Fruit fly (Drosophila melanogaster): ENCODE measurements around the gene CG13404.
A peak's percentile ranks its signal among the peaks of the same experiment; 100 is the strongest.
"Not testable (repeated sequence)": the region's sequence is repeated elsewhere in the genome, so short reads cannot be mapped to it uniquely, and the experiment has no call there.

CG13404 gene

dm6 chrX:14266075-14266474, at the start of gene CG13404, which contains the start of gene na:
Gene CG13404, minus strand, starts transcription at chrX:14266250.
Gene na, plus strand, starts transcription at chrX:14266367.
- TF ChIP-seq gl (tag; optimal IDR thresholded peaks at IDR 0.05) (no peak), CG14655 (GFP tag; optimal IDR thresholded peaks at IDR 0.05) (no peak), CG32121 (GFP tag; IDR thresholded peaks at IDR 0.05) (no peak), CG34367 (tag; optimal IDR thresholded peaks at IDR 0.05) (no peak), fd96Ca (GFP tag; IDR thresholded peaks at IDR 0.05) (no peak), Ets98B (GFP tag; IDR thresholded peaks at IDR 0.05) (no peak), CG13204 (GFP tag; optimal IDR thresholded peaks at IDR 0.05) (no peak), D1 (tag; optimal IDR thresholded peaks at IDR 0.05) (no peak), CG9948 (tag; optimal IDR thresholded peaks at IDR 0.05) (no peak), CG15710 (tag; optimal IDR thresholded peaks at IDR 0.05) (no peak), rn (GFP tag; IDR thresholded peaks at IDR 0.05) (no peak), EcR (GFP tag; optimal IDR thresholded peaks at IDR 0.05) (no peak), CG10348 (GFP tag; IDR thresholded peaks at IDR 0.05) (no peak), Snoo (tag; optimal IDR thresholded peaks at IDR 0.05) (no peak)

- TF ChIP-seq CG9948, CG15710, CG8301 (tag; optimal IDR thresholded peaks at IDR 0.05): not testable (repeated sequence)
These were observed 49.4 kb upstream of the CG13404 start, which contains the start of gene betaNACtes2 for dm6 chrX:14315483-14315882. Gene betaNACtes2, minus strand, starts transcription at chrX:14315583.

dm6 chrX:14289293-14289692, 23.2 kb upstream of the CG13404 start, which contains the start of gene CG9400:
Gene CG9400, minus strand, starts transcription at chrX:14289393.
- TF ChIP-seq D1 (tag; optimal IDR thresholded peaks at IDR 0.05) (no peak), Pif1A (GFP tag; optimal IDR thresholded peaks at IDR 0.05) (no peak), CG17806 (tag; optimal IDR thresholded peaks at IDR 0.05) (no peak), gl (tag; optimal IDR thresholded peaks at IDR 0.05) (no peak), CG15710 (tag; optimal IDR thresholded peaks at IDR 0.05) (no peak), CG4496 (GFP tag; IDR thresholded peaks at IDR 0.05) (no peak), CG32121 (GFP tag; IDR thresholded peaks at IDR 0.05) (no peak), Ets98B (GFP tag; IDR thresholded peaks at IDR 0.05) (no peak), fd96Ca (GFP tag; IDR thresholded peaks at IDR 0.05) (no peak), CG34367 (tag; optimal IDR thresholded peaks at IDR 0.05) (no peak), EcR (GFP tag; optimal IDR thresholded peaks at IDR 0.05) (no peak), CG8301 (tag; optimal IDR thresholded peaks at IDR 0.05) (no peak), CG9948 (tag; optimal IDR thresholded peaks at IDR 0.05) (no peak), CG10348 (GFP tag; IDR thresholded peaks at IDR 0.05) (no peak), CG14655 (GFP tag; optimal IDR thresholded peaks at IDR 0.05) (no peak)

- TF ChIP-seq CG4496 (GFP tag; IDR thresholded peaks at IDR 0.05): no peak
- TF ChIP-seq CG12605 (GFP tag; IDR thresholded peaks at IDR 0.05): no peak
- no peak for TF ChIP-seq CG10348 (GFP tag; IDR thresholded peaks at IDR 0.05)
- TF ChIP-seq rn (GFP tag; IDR thresholded peaks at IDR 0.05): no peak
- TF ChIP-seq gl (tag; optimal IDR thresholded peaks at IDR 0.05): no peak
- no peak for TF ChIP-seq CG9948 (tag; optimal IDR thresholded peaks at IDR 0.05)
These were observed 11.4 kb upstream of the CG13404 start, which contains the start of gene Muc12Ea for dm6 chrX:14277435-14277834. Gene Muc12Ea, plus strand, starts transcription at chrX:14277735.

- no peak for TF ChIP-seq CG13204 (GFP tag; optimal IDR thresholded peaks at IDR 0.05)
- no peak for TF ChIP-seq CG34367 (tag; optimal IDR thresholded peaks at IDR 0.05)
- no peak for TF ChIP-seq CG10348 (GFP tag; IDR thresholded peaks at IDR 0.05)
- no peak for TF ChIP-seq EcR (GFP tag; optimal IDR thresholded peaks at IDR 0.05)
- TF ChIP-seq CG4496 (GFP tag; IDR thresholded peaks at IDR 0.05): no peak
- TF ChIP-seq rn (GFP tag; IDR thresholded peaks at IDR 0.05): no peak
- TF ChIP-seq Pif1A (GFP tag; optimal IDR thresholded peaks at IDR 0.05): no peak
- no peak for TF ChIP-seq CG8301 (tag; optimal IDR thresholded peaks at IDR 0.05)
- no peak for TF ChIP-seq CG12605 (GFP tag; IDR thresholded peaks at IDR 0.05)
- no peak for TF ChIP-seq CG17806 (tag; optimal IDR thresholded peaks at IDR 0.05)
- no peak for TF ChIP-seq fd96Ca (GFP tag; IDR thresholded peaks at IDR 0.05)
- no peak for TF ChIP-seq CG8159 (tag; optimal IDR thresholded peaks at IDR 0.05)
- no peak for TF ChIP-seq CG32121 (GFP tag; IDR thresholded peaks at IDR 0.05)
- no peak for TF ChIP-seq Ets98B (GFP tag; IDR thresholded peaks at IDR 0.05)
- no peak for TF ChIP-seq Pif1B (GFP tag; optimal IDR thresholded peaks at IDR 0.05)
- TF ChIP-seq CG14655 (GFP tag; optimal IDR thresholded peaks at IDR 0.05): no peak
These were observed 901 bp downstream of the CG13404 start for dm6 chrX:14265149-14265548.

- no peak for TF ChIP-seq CG15710 (tag; optimal IDR thresholded peaks at IDR 0.05)
- TF ChIP-seq CG4496 (GFP tag; IDR thresholded peaks at IDR 0.05): no peak
- no peak for TF ChIP-seq Pif1B (GFP tag; optimal IDR thresholded peaks at IDR 0.05)
- TF ChIP-seq CG17806 (tag; optimal IDR thresholded peaks at IDR 0.05): no peak
These were observed 5.2 kb downstream of the CG13404 start, which contains the start of the genes CG46317 and Tat for dm6 chrX:14260863-14261262. Gene CG46317, plus strand, starts transcription at chrX:14261223. Gene Tat, plus strand, starts transcription at chrX:14261223.

- no peak for TF ChIP-seq rn (GFP tag; IDR thresholded peaks at IDR 0.05)
- TF ChIP-seq D1 (tag; optimal IDR thresholded peaks at IDR 0.05): peak; percentile 21
- no peak for TF ChIP-seq CG34367 (tag; optimal IDR thresholded peaks at IDR 0.05)
- peak; percentile 31; the same call in 1 of the 3 replicates for TF ChIP-seq fd96Ca (GFP tag; IDR thresholded peaks at IDR 0.05)
- TF ChIP-seq CG17806 (tag; optimal IDR thresholded peaks at IDR 0.05): peak; percentile 8
These were observed 18.8 kb downstream of the CG13404 start, which contains the start of gene mud for dm6 chrX:14247035-14247786. Gene mud, plus strand, starts transcription at chrX:14247732.

Data from whole organism, pupa.